Worm (Caenorhabditis elegans) whole organism, late embryonic: ENCODE measurements around the gene C07H4.1.

Experiments used
- F13H6.1 ChIP-seq: sonication (generic microtip); optimal IDR thresholded peaks from 2 replicates; lab custom pipeline; 2016; ENCODE audit warnings: missing genetic modification characterization, missing compliant biosample characterization
- ceh-14 ChIP-seq: sonication (generic microtip); optimal IDR thresholded peaks from 2 replicates; lab custom pipeline; 2016; ENCODE audit warnings: missing genotype, missing genetic modification characterization, missing compliant biosample characterization
- ceh-18 ChIP-seq: sonication (generic microtip); optimal IDR thresholded peaks from 2 replicates; lab custom pipeline; 2016; ENCODE audit warnings: missing genetic modification characterization, missing compliant biosample characterization
- dmd-4 ChIP-seq: sonication (generic microtip); optimal IDR thresholded peaks from 2 replicates; lab custom pipeline; 2016; ENCODE audit warnings: borderline replicate concordance, missing genetic modification characterization, missing compliant biosample characterization
- fax-1 ChIP-seq: sonication (generic microtip); optimal IDR thresholded peaks from 2 replicates; lab custom pipeline; 2016; ENCODE audit warnings: missing genotype, missing genetic modification characterization, missing compliant biosample characterization
- fkh-6 ChIP-seq: sonication (generic microtip); optimal IDR thresholded peaks from 2 replicates; lab custom pipeline; 2016; ENCODE audit warnings: missing genetic modification characterization, missing compliant biosample characterization
- mec-3 ChIP-seq: sonication (generic microtip); optimal IDR thresholded peaks from 2 replicates; lab custom pipeline; 2016; ENCODE audit warnings: borderline replicate concordance, missing genetic modification characterization, missing compliant biosample characterization
- odd-2 ChIP-seq: sonication (generic microtip); optimal IDR thresholded peaks from 2 replicates; lab custom pipeline; 2017; ENCODE audit warnings: antibody characterized with exemption, mild to moderate bottlenecking, missing genetic modification characterization, missing compliant biosample characterization
- unc-3 ChIP-seq, 2 experiments: fragments of 200-800 bp in 1 of 2; sonication (Bioruptor generic) in 1 of 2; sonication (generic microtip) in 1 of 2; conservative IDR thresholded peaks in 1 of 2; optimal IDR thresholded peaks in 1 of 2; 2 replicates each; pipeline versions ENCODE4 v1.3.6 to Lab custom; 2016 to 2022; ENCODE audit warnings: missing compliant biosample characterization in 2 of 2, missing genetic modification characterization in 2 of 2, missing genetic modification reagents in 1 of 2

DNA sequence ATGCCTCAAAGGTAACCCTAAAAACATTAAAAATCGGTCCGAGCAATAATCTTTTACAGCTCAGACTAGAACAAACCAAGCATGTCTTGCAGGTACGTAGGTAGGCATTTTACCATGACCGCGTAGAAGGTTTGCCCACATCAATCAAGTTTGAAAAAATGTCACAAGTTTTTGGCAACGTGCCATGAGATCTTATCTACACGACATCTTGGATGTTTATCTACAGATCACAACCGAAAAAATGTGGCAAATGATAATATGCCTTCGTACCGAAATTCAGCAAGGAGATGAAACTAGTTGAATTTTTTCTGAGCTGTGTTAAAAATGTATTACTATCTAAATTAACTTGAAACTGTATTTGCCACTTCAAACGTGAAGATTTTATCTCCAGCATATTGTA lies 29.0 kb downstream of the C07H4.1 start:
- TF ChIP-seq ceh-18 (tag; lab: Kevin White, UChicago), result no peak
- no peak for TF ChIP-seq odd-2 (tag; lab: Kevin White, UChicago)
- no peak for TF ChIP-seq ceh-14 (tag; lab: Kevin White, UChicago)
- TF ChIP-seq mec-3 (tag; lab: Kevin White, UChicago), result no peak
- TF ChIP-seq fkh-6 (tag; lab: Kevin White, UChicago), result no peak
- no peak for TF ChIP-seq F13H6.1 (tag; lab: Kevin White, UChicago)
- TF ChIP-seq dmd-4 (tag; lab: Kevin White, UChicago), result no peak
- no peak for TF ChIP-seq fax-1 (tag; lab: Kevin White, UChicago)
- TF ChIP-seq unc-3 (GFP tag; conservative IDR thresholded peaks at IDR 0.05; lab: Robert Waterston, UW), result no peak
- no peak for TF ChIP-seq unc-3 (tag; optimal IDR thresholded peaks at IDR 0.05; lab: Kevin White, UChicago)
